Fruit fly (Drosophila melanogaster) whole organism: ENCODE measurements around the gene mtd.

ENCODE experiments used
- CG8478 ChIP-seq: fragments of >200 bp; optimal IDR thresholded peaks from 2 replicates; lab custom pipeline; 2018; ENCODE audit warnings: inconsistent platforms
- Dll ChIP-seq: fragments of >200 bp; optimal IDR thresholded peaks from 2 replicates; lab custom pipeline; 2017
- EcR ChIP-seq, 2 experiments: fragments of >200 bp; optimal IDR thresholded peaks; 2 replicates each; lab custom pipeline; 2017; ENCODE audit warnings: missing biosample characterization in 2 of 2, missing genetic modification characterization in 2 of 2, missing genetic modification reagents in 2 of 2
- pan ChIP-seq: fragments of >200 bp; optimal IDR thresholded peaks from 2 replicates; lab custom pipeline; 2017
- psq ChIP-seq: fragments of >200 bp; optimal IDR thresholded peaks from 2 replicates; lab custom pipeline; 2017
- usp ChIP-seq: fragments of >200 bp; optimal IDR thresholded peaks from 2 replicates; lab custom pipeline; 2017; ENCODE audit warnings: missing biosample characterization, missing genetic modification characterization, mixed read lengths

The mtd gene

dm6 chr3R:5385761-5386160 is 35.5 kb upstream of the mtd start:
- TF ChIP-seq CG8478 (no peak), usp (GFP tag; lab: Kevin White, UChicago) (no peak), EcR (GFP tag; optimal IDR thresholded peaks at IDR 0.05; lab: Kevin White, UChicago) (no peak), pan (lab: Kevin White, UChicago) (no peak), Dll (lab: Kevin White, UChicago) (no peak), psq (no peak)

dm6 chr3R:5376612-5377011 is 26.4 kb upstream of the mtd start, which contains the start of gene 7B2:
Gene 7B2 (plus strand): TSS chr3R:5376780.
- TF ChIP-seq EcR (GFP tag; optimal IDR thresholded peaks at IDR 0.05; lab: Kevin White, UChicago) (no peak), psq (no peak), usp (GFP tag; lab: Kevin White, UChicago) (no peak), CG8478 (no peak), Dll (lab: Kevin White, UChicago) (no peak), pan (lab: Kevin White, UChicago) (no peak)

DNA sequence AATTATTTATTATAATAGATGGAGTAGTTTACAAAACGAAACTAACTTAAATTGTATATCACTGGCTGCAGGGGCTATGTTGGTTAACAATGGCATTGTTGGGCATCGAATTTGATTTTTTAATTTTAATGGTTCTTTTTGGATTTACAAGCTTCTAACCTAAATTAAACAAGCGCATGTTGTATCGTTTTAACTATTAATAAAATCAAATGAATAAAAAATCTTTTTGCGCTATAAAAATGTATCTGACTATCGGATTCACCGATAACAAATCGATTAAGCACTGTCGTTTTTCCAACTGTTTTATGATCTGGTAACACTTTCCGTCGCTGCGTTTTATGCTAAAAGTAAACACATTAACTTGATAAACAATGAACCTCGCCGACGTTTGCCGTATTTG is 24.5 kb upstream of the mtd start, which contains the start of the genes hd and CG14667:
Gene hd, minus strand, starts transcription at position 243 of the 400 bp plus-strand sequence.
Gene CG14667, plus strand, starts transcription at position 303 of the 400 bp plus-strand sequence.
- no peak for TF ChIP-seq psq
- no peak for TF ChIP-seq EcR (GFP tag; optimal IDR thresholded peaks at IDR 0.05; lab: Kevin White, UChicago)
- TF ChIP-seq pan (lab: Kevin White, UChicago): no peak
- no peak for TF ChIP-seq Dll (lab: Kevin White, UChicago)
- no peak for TF ChIP-seq CG8478

DNA sequence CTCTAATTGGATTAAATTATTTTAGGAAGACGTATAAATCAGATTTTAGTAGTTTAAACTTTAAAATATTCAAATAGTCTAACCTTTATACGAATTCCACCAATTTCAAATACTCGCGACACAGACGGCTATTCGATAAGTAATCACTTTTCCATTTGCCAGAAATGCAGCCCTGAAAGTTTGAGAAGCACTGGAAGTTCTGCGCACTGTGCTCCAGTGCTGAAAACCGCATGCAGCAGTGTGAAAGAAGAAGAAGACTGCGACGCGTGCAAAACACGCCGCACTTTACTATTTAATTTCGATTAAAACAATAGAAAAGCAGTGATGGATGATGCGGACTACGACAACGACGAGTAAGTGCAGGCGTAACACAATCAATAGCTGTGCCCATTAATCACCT is 21.3 kb upstream of the mtd start, which contains the start of gene Polr2F:
Gene Polr2F, plus strand, starts transcription at position 233 of the 400 bp plus-strand sequence.
- TF ChIP-seq psq (peak; percentile 28), pan (lab: Kevin White, UChicago) (no peak)

DNA sequence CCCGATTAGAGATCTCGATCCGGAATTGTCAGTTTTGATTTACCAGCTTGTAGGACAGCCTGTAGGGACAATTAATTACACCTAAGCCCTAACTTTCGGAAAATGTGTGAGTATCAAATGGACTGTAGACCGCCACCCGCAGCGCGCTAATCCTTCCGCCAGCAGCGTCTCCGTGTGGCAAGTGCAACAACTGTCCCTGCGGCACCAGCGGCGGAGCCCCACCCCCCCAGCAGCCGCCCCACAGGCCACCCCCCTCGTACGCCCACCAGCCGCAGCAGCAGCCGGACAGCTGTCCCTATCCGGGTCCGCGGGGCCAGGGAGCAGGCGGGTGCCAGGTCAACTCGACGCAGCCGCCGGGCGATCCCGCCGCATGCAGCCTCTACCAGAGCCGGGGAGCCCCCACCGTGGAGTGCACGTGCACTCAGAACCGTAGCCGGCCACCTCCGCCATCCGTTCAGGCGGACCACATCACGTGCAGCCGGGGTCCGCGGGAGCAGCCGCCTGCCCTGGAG is 19.3 kb upstream of the mtd start, which contains the start of the genes CG31542 and CG34277:
Gene CG31542, plus strand, starts transcription at position 51 of the 512 bp plus-strand sequence.
Gene CG34277, plus strand, starts transcription at position 51 of the 512 bp plus-strand sequence.
- TF ChIP-seq Dll (lab: Kevin White, UChicago) (no peak), usp (GFP tag; lab: Kevin White, UChicago) (no peak), pan (lab: Kevin White, UChicago) (no peak), EcR (GFP tag; optimal IDR thresholded peaks at IDR 0.05; lab: Kevin White, UChicago) (no peak), CG8478 (no peak), psq (no peak)

DNA sequence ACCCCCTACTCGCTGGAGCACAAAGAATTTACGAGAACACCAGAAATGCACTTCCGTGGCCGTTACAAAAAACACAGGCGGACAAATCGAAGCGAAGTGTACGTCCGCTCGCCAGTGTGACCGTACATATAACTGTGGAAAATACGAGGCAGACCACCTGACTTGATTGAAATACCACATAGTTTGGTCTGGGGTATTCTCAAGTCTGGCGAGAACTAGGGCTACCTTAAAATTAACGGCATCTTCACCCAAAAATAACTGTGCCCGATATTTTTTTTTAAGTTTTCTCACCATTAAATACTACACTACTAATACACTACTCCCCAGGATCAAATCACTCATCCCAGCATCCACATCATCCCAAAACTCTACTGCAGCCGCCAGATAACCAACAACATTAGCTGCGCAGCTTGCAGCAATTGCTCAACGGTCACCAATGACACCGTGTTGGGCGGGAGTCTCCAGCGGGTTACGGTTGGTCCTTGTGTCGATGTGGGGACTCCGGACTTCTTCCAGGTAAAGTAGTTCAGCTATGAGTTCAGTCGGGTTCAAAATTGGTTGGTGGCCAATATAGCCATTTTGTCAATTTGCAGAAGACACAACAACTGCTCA is 18.0 kb upstream of the mtd start, which contains the start of gene Cerk:
Gene Cerk, minus strand, starts transcription at position 137 of the 612 bp plus-strand sequence.
- no peak for TF ChIP-seq CG8478
- TF ChIP-seq EcR (GFP tag; optimal IDR thresholded peaks at IDR 0.05; lab: Kevin White, UChicago): no peak
- TF ChIP-seq Dll (lab: Kevin White, UChicago): no peak
- TF ChIP-seq pan (lab: Kevin White, UChicago): no peak
- no peak for TF ChIP-seq usp (GFP tag; lab: Kevin White, UChicago)
- TF ChIP-seq psq: no peak

DNA sequence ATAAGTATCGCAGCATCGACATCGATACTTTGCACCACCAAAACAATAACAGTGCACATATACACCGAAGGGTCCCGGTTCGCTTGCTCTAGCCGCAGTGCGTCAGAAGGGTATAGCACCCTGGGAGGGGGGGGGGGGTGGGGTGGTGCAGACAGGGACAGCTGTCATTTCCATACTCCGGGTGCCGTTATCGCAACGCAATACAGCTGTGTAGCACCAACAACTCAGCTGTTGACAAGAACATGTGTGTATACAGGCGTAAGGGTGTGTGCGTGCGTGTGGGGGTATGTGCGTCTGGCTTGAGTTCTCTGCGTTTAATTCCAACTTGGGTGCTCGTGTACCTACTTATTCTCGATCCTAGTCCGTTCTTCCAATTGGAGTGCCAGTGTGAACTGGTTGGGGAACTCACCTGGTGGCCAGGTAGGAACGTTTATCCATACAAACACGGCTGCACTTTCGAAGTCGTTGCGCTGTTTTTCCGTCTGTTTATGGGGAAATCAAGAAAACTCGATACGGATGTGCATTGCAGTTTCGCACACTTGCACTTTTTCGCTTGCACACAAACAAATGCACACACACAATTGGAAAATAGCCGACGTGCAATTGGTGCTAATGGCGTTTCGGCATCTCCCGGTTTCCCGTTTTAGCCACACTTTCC is 17.4 kb upstream of the mtd start:
- TF ChIP-seq CG8478 (no peak), EcR (GFP tag; optimal IDR thresholded peaks at IDR 0.05; lab: Kevin White, UChicago) (no peak), psq (no peak), usp (GFP tag; lab: Kevin White, UChicago) (no peak), Dll (lab: Kevin White, UChicago) (no peak), pan (lab: Kevin White, UChicago) (no peak)

dm6 chr3R:5364539-5365273 is 14.5 kb upstream of the mtd start:
- no peak for TF ChIP-seq EcR (GFP tag; optimal IDR thresholded peaks at IDR 0.05; lab: Kevin White, UChicago)
- TF ChIP-seq usp (GFP tag; lab: Kevin White, UChicago): no peak
- TF ChIP-seq Dll (lab: Kevin White, UChicago): no peak
- no peak for TF ChIP-seq psq
- TF ChIP-seq CG8478: no peak
- no peak for TF ChIP-seq pan (lab: Kevin White, UChicago)

DNA sequence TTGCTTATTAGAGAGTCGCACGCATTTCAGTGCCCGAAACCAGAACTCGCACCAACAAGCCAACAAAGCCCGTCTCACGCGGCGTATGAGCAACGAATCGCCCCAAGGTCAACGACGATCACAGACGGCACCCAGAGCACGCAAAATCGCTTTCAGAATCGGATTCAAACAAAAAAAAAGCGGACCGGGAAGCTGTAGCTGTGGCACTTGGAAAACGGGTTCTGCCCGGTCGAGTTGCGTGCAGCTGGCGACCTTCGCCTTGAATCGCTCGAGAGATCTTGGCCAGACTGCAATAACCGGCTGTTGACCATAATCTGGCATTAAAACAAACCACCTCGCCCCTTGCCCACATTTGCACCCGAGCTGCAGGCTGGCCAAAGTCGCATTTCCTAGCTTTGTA is 13.2 kb upstream of the mtd start:
- TF ChIP-seq usp (GFP tag; lab: Kevin White, UChicago) (no peak), EcR (GFP tag; optimal IDR thresholded peaks at IDR 0.05; lab: Kevin White, UChicago) (no peak), Dll (lab: Kevin White, UChicago) (no peak)

dm6 chr3R:5361681-5362319 is 11.6 kb upstream of the mtd start:
- no peak for TF ChIP-seq pan (lab: Kevin White, UChicago)
- TF ChIP-seq Dll (lab: Kevin White, UChicago): no peak
- no peak for TF ChIP-seq usp (GFP tag; lab: Kevin White, UChicago)
- TF ChIP-seq CG8478: no peak
- TF ChIP-seq psq: no peak
- no peak for TF ChIP-seq EcR (GFP tag; optimal IDR thresholded peaks at IDR 0.05; lab: Kevin White, UChicago)

dm6 chr3R:5357935-5358414 is 7.7 kb upstream of the mtd start, which contains the start of gene Prosbeta7:
Gene Prosbeta7 (minus strand): TSS chr3R:5358364.
- TF ChIP-seq Dll (lab: Kevin White, UChicago) (no peak), usp (GFP tag; lab: Kevin White, UChicago) (no peak), EcR (GFP tag; optimal IDR thresholded peaks at IDR 0.05; lab: Kevin White, UChicago) (no peak), CG8478 (no peak), psq (no peak), pan (lab: Kevin White, UChicago) (no peak)
